Worm (Caenorhabditis elegans) whole organism, early embryonic: ENCODE measurements around the gene D2096.9.
A peak's percentile ranks its signal among the peaks of the same experiment; 100 is the strongest.

Experiments used
- B0310.2 ChIP-seq: sonication (generic microtip); optimal IDR thresholded peaks from 2 replicates; lab custom pipeline; 2016; ENCODE audit warnings: mild to moderate bottlenecking, missing genetic modification characterization, missing compliant biosample characterization
- F13C5.2 ChIP-seq: sonication (generic microtip); optimal IDR thresholded peaks from 2 replicates; lab custom pipeline; 2017; ENCODE audit warnings: mild to moderate bottlenecking, missing genetic modification characterization, inconsistent platforms, missing compliant biosample characterization
- aly-1 ChIP-seq: sonication (generic microtip); optimal IDR thresholded peaks from 2 replicates; lab custom pipeline; 2016; ENCODE audit warnings: missing genetic modification characterization, missing compliant biosample characterization
- ama-1 ChIP-seq: fragments of 150-350 bp; optimal IDR thresholded peaks from 2 replicates; lab custom pipeline; 2014
- ceh-13 ChIP-seq: fragments of 200-800 bp; sonication (Bioruptor generic); optimal IDR thresholded peaks from 2 replicates; lab custom pipeline; 2018; ENCODE audit warnings: mild to moderate bottlenecking, missing genetic modification characterization, missing compliant biosample characterization
- ceh-36 ChIP-seq: sonication (generic microtip); optimal IDR thresholded peaks from 2 replicates; lab custom pipeline; 2016; ENCODE audit warnings: missing genetic modification characterization, inconsistent platforms, missing compliant biosample characterization
- ets-7 ChIP-seq: sonication (generic microtip); optimal IDR thresholded peaks from 2 replicates; lab custom pipeline; 2016; ENCODE audit warnings: missing genotype, missing genetic modification characterization, missing compliant biosample characterization
- flt-1 ChIP-seq: fragments of 200-800 bp; sonication (Bioruptor generic); IDR thresholded peaks from 2 replicates; pipeline ENCODE4 v1.3.6; 2022; ENCODE audit warnings: missing genetic modification characterization, missing compliant biosample characterization
- hmbx-1 ChIP-seq: sonication (generic microtip); optimal IDR thresholded peaks from 2 replicates; lab custom pipeline; 2016; ENCODE audit warnings: mild to moderate bottlenecking, missing genetic modification characterization, missing compliant biosample characterization
- hmg-4 ChIP-seq: fragments of 200-800 bp; sonication (Bioruptor generic); optimal IDR thresholded peaks from 2 replicates; lab custom pipeline; 2018; ENCODE audit warnings: mild to moderate bottlenecking, missing genetic modification characterization, missing compliant biosample characterization
- hnd-1 ChIP-seq: sonication (generic microtip); optimal IDR thresholded peaks from 2 replicates; lab custom pipeline; 2016; ENCODE audit warnings: missing genetic modification characterization, missing compliant biosample characterization
- pes-1 ChIP-seq: fragments of 200-800 bp; sonication (Bioruptor generic); IDR thresholded peaks from 2 replicates; pipeline ENCODE4 v1.3.6; 2022; ENCODE audit warnings: missing genetic modification reagents, missing genetic modification characterization, missing compliant biosample characterization
- scrt-1 ChIP-seq: fragments of 200-800 bp; sonication (Bioruptor generic); IDR thresholded peaks from 2 replicates; pipeline ENCODE4 v1.3.6; 2022; ENCODE audit warnings: missing genetic modification characterization, missing compliant biosample characterization
- sea-1 ChIP-seq: fragments of 200-800 bp; sonication (Bioruptor generic); conservative IDR thresholded peaks from 2 replicates; pipeline ENCODE4 v1.3.6; 2022; ENCODE audit warnings: missing genetic modification characterization, missing compliant biosample characterization
- tbx-11 ChIP-seq: fragments of 200-800 bp; sonication (Bioruptor generic); IDR thresholded peaks from 2 replicates; pipeline ENCODE4 v1.3.6; 2022; ENCODE audit warnings: missing genetic modification characterization, missing compliant biosample characterization
- tbx-37 ChIP-seq: fragments of 200-800 bp; sonication (Bioruptor generic); conservative IDR thresholded peaks from 2 replicates; pipeline ENCODE4 v1.3.6; 2022; ENCODE audit warnings: missing genetic modification reagents, missing genetic modification characterization, missing compliant biosample characterization
- tra-4 ChIP-seq: sonication (generic microtip); optimal IDR thresholded peaks from 2 replicates; lab custom pipeline; 2017; ENCODE audit warnings: missing genetic modification characterization, missing compliant biosample characterization

The D2096.9 gene

ce11 chrIV:8347051-8347450, 35.5 kb downstream of the D2096.9 start, which contains the start of the genes F17E9.18 and F17E9.15:
TSS of gene F17E9.18 (minus strand) at chrIV:8347151.
TSS of gene F17E9.15 (plus strand) at chrIV:8347418.
- TF ChIP-seq sea-1 (GFP tag; lab: Robert Waterston, UW) = no peak
- TF ChIP-seq hmg-4 = no peak
- no peak for TF ChIP-seq ama-1 (lab: Kevin White, UChicago)
- TF ChIP-seq tra-4 (tag; lab: Kevin White, UChicago) = no peak
- TF ChIP-seq ceh-36 (tag; lab: Kevin White, UChicago) = no peak
- TF ChIP-seq hmbx-1 (tag; lab: Kevin White, UChicago) = no peak
- TF ChIP-seq ceh-13 (GFP tag; lab: Kevin White, UChicago) = no peak
- no peak for TF ChIP-seq flt-1 (GFP tag; lab: Robert Waterston, UW)
- TF ChIP-seq tbx-37 (GFP tag; lab: Robert Waterston, UW) = no peak
- no peak for TF ChIP-seq ets-7
- no peak for TF ChIP-seq scrt-1 (GFP tag; lab: Robert Waterston, UW)
- no peak for TF ChIP-seq tbx-11
- TF ChIP-seq B0310.2 = no peak
- no peak for TF ChIP-seq aly-1 (tag; lab: Kevin White, UChicago)
- no peak for TF ChIP-seq hnd-1 (tag; lab: Kevin White, UChicago)
- no peak for TF ChIP-seq pes-1 (GFP tag; lab: Robert Waterston, UW)

- TF ChIP-seq hnd-1 (tag; lab: Kevin White, UChicago) (no peak), tbx-37 (GFP tag; lab: Robert Waterston, UW) (no peak), hmg-4 (no peak), aly-1 (tag; lab: Kevin White, UChicago) (no peak), scrt-1 (GFP tag; lab: Robert Waterston, UW) (no peak), ama-1 (lab: Kevin White, UChicago) (no peak)
Measured at ce11 chrIV:8345518-8345917, 37.1 kb downstream of the D2096.9 start, which contains the start of gene F17E9.5. TSS of gene F17E9.5 (plus strand) at chrIV:8345818.

ce11 chrIV:8342385-8342784, 40.2 kb downstream of the D2096.9 start, which contains the start of gene lgc-5:
TSS of gene lgc-5 (plus strand) at chrIV:8342685.
- no peak for TF ChIP-seq tbx-37 (GFP tag; lab: Robert Waterston, UW)
- TF ChIP-seq tbx-11 = no peak
- no peak for TF ChIP-seq B0310.2
- no peak for TF ChIP-seq sea-1 (GFP tag; lab: Robert Waterston, UW)
- TF ChIP-seq hnd-1 (tag; lab: Kevin White, UChicago) = no peak
- TF ChIP-seq aly-1 (tag; lab: Kevin White, UChicago) = no peak

- TF ChIP-seq hnd-1 (tag; lab: Kevin White, UChicago) (no peak), ceh-13 (GFP tag; lab: Kevin White, UChicago) (no peak), B0310.2 (no peak), flt-1 (GFP tag; lab: Robert Waterston, UW) (no peak), tra-4 (tag; lab: Kevin White, UChicago) (no peak), ama-1 (lab: Kevin White, UChicago) (no peak), pes-1 (GFP tag; lab: Robert Waterston, UW) (no peak), sea-1 (GFP tag; lab: Robert Waterston, UW) (no peak), ets-7 (no peak), tbx-37 (GFP tag; lab: Robert Waterston, UW) (no peak), scrt-1 (GFP tag; lab: Robert Waterston, UW) (no peak), tbx-11 (no peak), F13C5.2 (no peak), ceh-36 (tag; lab: Kevin White, UChicago) (no peak), hmbx-1 (tag; lab: Kevin White, UChicago) (no peak), aly-1 (tag; lab: Kevin White, UChicago) (no peak), hmg-4 (no peak)
Measured at ce11 chrIV:8339636-8340035, 43.0 kb downstream of the D2096.9 start, which contains the start of gene lgc-6. TSS of gene lgc-6 (plus strand) at chrIV:8339936.

ce11 chrIV:8333988-8334863, 48.4 kb downstream of the D2096.9 start, which contains the start of gene his-32:
TSS of gene his-32 (plus strand) at chrIV:8334305.
- TF ChIP-seq flt-1 (GFP tag; lab: Robert Waterston, UW) (peak; percentile 65; the same call in 1 of the 2 replicates), aly-1 (tag; lab: Kevin White, UChicago) (peak; percentile 100), pes-1 (GFP tag; lab: Robert Waterston, UW) (peak; percentile 76), F13C5.2 (peak; percentile 18), tra-4 (tag; lab: Kevin White, UChicago) (peak; percentile 25), ama-1 (lab: Kevin White, UChicago) (peak; percentile 99), scrt-1 (GFP tag; lab: Robert Waterston, UW) (peak; percentile 78; the same call in 1 of the 2 replicates), tbx-11 (no peak), hmbx-1 (tag; lab: Kevin White, UChicago) (peak; percentile 60), sea-1 (GFP tag; lab: Robert Waterston, UW) (peak; percentile 67; the same call in 1 of the 2 replicates), ets-7 (no peak), hmg-4 (peak; percentile 41), ceh-13 (GFP tag; lab: Kevin White, UChicago) (no peak), hnd-1 (tag; lab: Kevin White, UChicago) (no peak), tbx-37 (GFP tag; lab: Robert Waterston, UW) (no peak), B0310.2 (peak; percentile 88), ceh-36 (tag; lab: Kevin White, UChicago) (peak; percentile 69)

- TF ChIP-seq scrt-1 (GFP tag; lab: Robert Waterston, UW) (no peak), pes-1 (GFP tag; lab: Robert Waterston, UW) (no peak), ceh-13 (GFP tag; lab: Kevin White, UChicago) (no peak), aly-1 (tag; lab: Kevin White, UChicago) (no peak), hnd-1 (tag; lab: Kevin White, UChicago) (no peak), tra-4 (tag; lab: Kevin White, UChicago) (no peak), tbx-11 (no peak), hmg-4 (no peak), tbx-37 (GFP tag; lab: Robert Waterston, UW) (no peak), flt-1 (GFP tag; lab: Robert Waterston, UW) (no peak), sea-1 (GFP tag; lab: Robert Waterston, UW) (no peak), ama-1 (lab: Kevin White, UChicago) (no peak), ceh-36 (tag; lab: Kevin White, UChicago) (no peak), hmbx-1 (tag; lab: Kevin White, UChicago) (no peak), B0310.2 (no peak), ets-7 (no peak), F13C5.2 (no peak)
Measured at ce11 chrIV:8333954-8333987, 48.8 kb downstream of the D2096.9 start, which contains the start of gene his-31. TSS of gene his-31 (minus strand) at chrIV:8333983.
